Worm (Caenorhabditis elegans) whole organism, L3 larva: ENCODE measurements around the gene dolk-1.

Experiments
- ceh-16 ChIP-seq: sonication (generic microtip); optimal IDR thresholded peaks from 2 replicates; lab custom pipeline; 2017; ENCODE audit warnings: missing biosample characterization, missing genetic modification characterization
- ceh-28 ChIP-seq: fragments of 150-350 bp; optimal IDR thresholded peaks from 2 replicates; lab custom pipeline; 2014; ENCODE audit warnings: missing biosample characterization, missing genetic modification reagents, missing genetic modification characterization
- daf-12 ChIP-seq: fragments of 150-350 bp; optimal IDR thresholded peaks from 2 replicates; lab custom pipeline; 2014; ENCODE audit warnings: missing biosample characterization, missing genetic modification reagents, missing genetic modification characterization
- egl-27 ChIP-seq: sonication (generic microtip); optimal IDR thresholded peaks from 4 replicates; lab custom pipeline; 2017; ENCODE audit warnings: missing biosample characterization, missing genetic modification reagents, missing genetic modification characterization
- egl-5 ChIP-seq: fragments of 150-350 bp; optimal IDR thresholded peaks from 2 replicates; lab custom pipeline; 2017; ENCODE audit warnings: missing biosample characterization, missing genetic modification reagents, missing genetic modification characterization, inconsistent platforms
- elt-1 ChIP-seq: fragments of 150-350 bp; optimal IDR thresholded peaks from 2 replicates; lab custom pipeline; 2014; ENCODE audit warnings: missing biosample characterization, missing genetic modification characterization
- elt-2 ChIP-seq: sonication (generic microtip); optimal IDR thresholded peaks from 2 replicates; lab custom pipeline; 2016; ENCODE audit warnings: missing genetic modification reagents, mild to moderate bottlenecking, missing genetic modification characterization, missing compliant biosample characterization
- fkh-2 ChIP-seq: fragments of 150-350 bp; optimal IDR thresholded peaks from 2 replicates; lab custom pipeline; 2014; ENCODE audit warnings: missing biosample characterization, missing genetic modification reagents, missing genetic modification characterization
- fos-1 ChIP-seq: fragments of 150-350 bp; optimal IDR thresholded peaks from 2 replicates; lab custom pipeline; 2014; ENCODE audit warnings: missing biosample characterization, missing genetic modification characterization
- hmg-11 ChIP-seq: sonication (generic microtip); optimal IDR thresholded peaks from 2 replicates; lab custom pipeline; 2016; ENCODE audit warnings: missing genetic modification characterization, missing compliant biosample characterization
- lin-39 ChIP-seq: fragments of 150-350 bp; optimal IDR thresholded peaks from 2 replicates; lab custom pipeline; 2018; ENCODE audit warnings: missing biosample characterization, missing genetic modification reagents, missing genetic modification characterization
- mdl-1 ChIP-seq: fragments of 150-350 bp; optimal IDR thresholded peaks from 2 replicates; lab custom pipeline; 2014; ENCODE audit warnings: missing biosample characterization, missing genetic modification characterization
- mml-1 ChIP-seq: fragments of 150-350 bp; sonication (generic microtip); optimal IDR thresholded peaks from 3 replicates; lab custom pipeline; 2014; ENCODE audit warnings: missing biosample characterization, missing genetic modification characterization
- nfya-1 ChIP-seq: sonication (generic microtip); optimal IDR thresholded peaks from 2 replicates; lab custom pipeline; 2017; ENCODE audit warnings: missing genetic modification characterization, mild to moderate bottlenecking, missing compliant biosample characterization, antibody characterized with exemption, moderate library complexity; ENCODE audit not compliant: insufficient read depth
- nhr-11 ChIP-seq: fragments of 150-350 bp; optimal IDR thresholded peaks from 2 replicates; lab custom pipeline; 2014; ENCODE audit warnings: missing biosample characterization, missing genetic modification characterization
- nhr-23 ChIP-seq: fragments of 150-350 bp; optimal IDR thresholded peaks from 2 replicates; lab custom pipeline; 2014; ENCODE audit warnings: missing biosample characterization, missing genetic modification reagents, missing genetic modification characterization
- nhr-237 ChIP-seq: fragments of 150-350 bp; optimal IDR thresholded peaks from 2 replicates; lab custom pipeline; 2014; ENCODE audit warnings: missing biosample characterization, missing genetic modification characterization
- nhr-25 ChIP-seq: sonication (generic microtip); optimal IDR thresholded peaks from 2 replicates; lab custom pipeline; 2017; ENCODE audit warnings: missing biosample characterization, missing genetic modification characterization
- nhr-28 ChIP-seq: fragments of 150-350 bp; optimal IDR thresholded peaks from 2 replicates; lab custom pipeline; 2014; ENCODE audit warnings: missing biosample characterization, missing genetic modification characterization
- nhr-43 ChIP-seq: sonication (generic microtip); optimal IDR thresholded peaks from 2 replicates; lab custom pipeline; 2016; ENCODE audit warnings: mild to moderate bottlenecking, missing genetic modification characterization, missing compliant biosample characterization; ENCODE audit not compliant: poor library complexity, severe bottlenecking
- pha-4 ChIP-seq: fragments of 150-350 bp; optimal IDR thresholded peaks from 2 replicates; lab custom pipeline; 2014; ENCODE audit warnings: missing biosample characterization, missing genetic modification reagents, missing genetic modification characterization
- snpc-4 ChIP-seq: fragments of 150-350 bp; optimal IDR thresholded peaks from 2 replicates; lab custom pipeline; 2014; ENCODE audit warnings: missing biosample characterization, missing genetic modification characterization
- unc-39 ChIP-seq: sonication (generic microtip); optimal IDR thresholded peaks from 4 replicates; lab custom pipeline; 2017; ENCODE audit warnings: missing biosample characterization, missing genetic modification characterization
- unc-62 ChIP-seq: fragments of 150-350 bp; sonication (generic microtip); optimal IDR thresholded peaks from 4 replicates; lab custom pipeline; 2014; ENCODE audit warnings: missing biosample characterization, missing genetic modification reagents, missing genetic modification characterization
- ztf-11 ChIP-seq: fragments of 150-350 bp; optimal IDR thresholded peaks from 2 replicates; lab custom pipeline; 2014; ENCODE audit warnings: missing biosample characterization, missing genetic modification characterization
- ztf-4 ChIP-seq: fragments of 150-350 bp; optimal IDR thresholded peaks from 2 replicates; lab custom pipeline; 2014; ENCODE audit warnings: missing biosample characterization, missing genetic modification characterization

dolk-1 gene

ce11 chrIII:11980743-11981142 lies 47.3 kb upstream of the dolk-1 start:
- TF ChIP-seq nhr-25 (tag; lab: Kevin White, UChicago) (no peak), nfya-1 (peak; percentile 96), lin-39 (tag; lab: Kevin White, UChicago) (no peak)

- TF ChIP-seq fkh-2 (tag; lab: Kevin White, UChicago) (no peak), hmg-11 (no peak), nfya-1 (peak; percentile 91), egl-5 (tag; lab: Kevin White, UChicago) (no peak)
Observed at ce11 chrIII:11978742-11979141, 45.3 kb upstream of the dolk-1 start, which contains the start of gene Y56A3A.30. Y56A3A.30 (minus strand) TSS chrIII:11979065.

- TF ChIP-seq nfya-1 (peak; percentile 35), pha-4 (tag; lab: Kevin White, UChicago) (peak; percentile 7), elt-1 (no peak)
Observed at ce11 chrIII:11974414-11974813, 41.0 kb upstream of the dolk-1 start, which contains the start of gene Y56A3A.31. Y56A3A.31 (plus strand) TSS chrIII:11974477.

ce11 chrIII:11973996-11974395 lies 40.6 kb upstream of the dolk-1 start, which contains the start of gene ung-1:
ung-1 (minus strand) TSS chrIII:11974096.
- no peak for TF ChIP-seq nhr-11 (tag; lab: Kevin White, UChicago)
- TF ChIP-seq ceh-16 (tag; lab: Kevin White, UChicago) = no peak
- TF ChIP-seq lin-39 (tag; lab: Kevin White, UChicago) = no peak
- no peak for TF ChIP-seq nhr-237 (tag; lab: Kevin White, UChicago)
- no peak for TF ChIP-seq elt-2 (tag; lab: Kevin White, UChicago)
- TF ChIP-seq pha-4 (tag; lab: Kevin White, UChicago) = no peak
- TF ChIP-seq nhr-43 (tag; lab: Kevin White, UChicago) = no peak
- TF ChIP-seq ztf-11 = no peak
- no peak for TF ChIP-seq mdl-1 (tag; lab: Kevin White, UChicago)

ce11 chrIII:11971342-11971741 lies 37.9 kb upstream of the dolk-1 start, which contains the start of gene Y56A3A.28:
Y56A3A.28 (minus strand) TSS chrIII:11971374.
- TF ChIP-seq ceh-28 (tag; lab: Kevin White, UChicago) (peak; percentile 61), nfya-1 (no peak), hmg-11 (peak; percentile 46)
- TF ChIP-seq, all 47 proteins: peak for 2

ce11 chrIII:11967049-11967448 lies 33.6 kb upstream of the dolk-1 start:
- TF ChIP-seq snpc-4 (tag; lab: Kevin White, UChicago) = peak; percentile 4

- TF ChIP-seq fos-1 (tag; lab: Kevin White, UChicago) (no peak), ztf-4 (tag; lab: Kevin White, UChicago) (no peak), snpc-4 (tag; lab: Kevin White, UChicago) (no peak)
- TF ChIP-seq, all 47 proteins: peak for 0
Observed at ce11 chrIII:11960080-11960479, 26.6 kb upstream of the dolk-1 start, which contains the start of gene top-3. top-3 (minus strand) TSS chrIII:11960180.

ce11 chrIII:11954150-11954549 lies 20.7 kb upstream of the dolk-1 start:
- TF ChIP-seq daf-12 (tag; lab: Kevin White, UChicago) = no peak
- TF ChIP-seq nfya-1 = peak; percentile 85
- TF ChIP-seq, all 47 proteins: peak for 1

- TF ChIP-seq egl-27 (no peak), fkh-2 (tag; lab: Kevin White, UChicago) (no peak), nhr-23 (no peak), mml-1 (tag; lab: Kevin White, UChicago) (no peak), unc-39 (tag; lab: Kevin White, UChicago) (no peak), nhr-28 (no peak), unc-62 (GFP tag; lab: Kevin White, UChicago) (no peak)
Observed at ce11 chrIII:11951111-11951510, 17.7 kb upstream of the dolk-1 start.
